Fruit fly (Drosophila melanogaster): Measurements from ENCODE around the gene Ptip.

Gene Ptip

DNA sequence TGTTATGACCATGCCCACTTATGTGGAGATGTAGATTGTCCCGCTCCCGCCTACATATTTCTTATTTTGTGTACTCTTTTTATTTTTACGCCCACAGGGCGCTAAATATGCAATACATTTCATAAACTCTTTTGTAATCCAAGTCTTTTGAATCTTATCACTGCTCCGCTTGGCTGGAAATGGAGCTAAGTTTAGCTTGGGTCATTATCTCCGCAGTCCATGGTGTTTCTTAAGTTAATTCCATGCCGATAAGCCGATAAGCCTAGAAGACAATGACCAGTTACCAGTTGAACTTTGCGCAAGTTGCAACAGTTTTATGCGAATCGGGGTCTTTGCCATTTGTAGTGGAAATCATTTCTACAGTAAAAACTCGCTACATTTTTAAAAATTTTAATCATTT is 32.5 kb downstream of the Ptip start:
- TF ChIP-seq CG8944 (GFP tag; optimal IDR thresholded peaks at IDR 0.05) (no peak), Dll (GFP tag; IDR thresholded peaks at IDR 0.05; ENCODE audit: partially characterized antibody) (no peak), CG31224 (GFP tag; IDR thresholded peaks at IDR 0.05) (no peak), nom (GFP tag; optimal IDR thresholded peaks at IDR 0.05) (peak; percentile 29), pros (GFP tag; optimal IDR thresholded peaks at IDR 0.05) (no peak), CG2712 (tag; optimal IDR thresholded peaks at IDR 0.05) (no peak), cg (GFP tag; optimal IDR thresholded peaks at IDR 0.05) (no peak), ems (GFP tag; optimal IDR thresholded peaks at IDR 0.05) (no peak)

DNA sequence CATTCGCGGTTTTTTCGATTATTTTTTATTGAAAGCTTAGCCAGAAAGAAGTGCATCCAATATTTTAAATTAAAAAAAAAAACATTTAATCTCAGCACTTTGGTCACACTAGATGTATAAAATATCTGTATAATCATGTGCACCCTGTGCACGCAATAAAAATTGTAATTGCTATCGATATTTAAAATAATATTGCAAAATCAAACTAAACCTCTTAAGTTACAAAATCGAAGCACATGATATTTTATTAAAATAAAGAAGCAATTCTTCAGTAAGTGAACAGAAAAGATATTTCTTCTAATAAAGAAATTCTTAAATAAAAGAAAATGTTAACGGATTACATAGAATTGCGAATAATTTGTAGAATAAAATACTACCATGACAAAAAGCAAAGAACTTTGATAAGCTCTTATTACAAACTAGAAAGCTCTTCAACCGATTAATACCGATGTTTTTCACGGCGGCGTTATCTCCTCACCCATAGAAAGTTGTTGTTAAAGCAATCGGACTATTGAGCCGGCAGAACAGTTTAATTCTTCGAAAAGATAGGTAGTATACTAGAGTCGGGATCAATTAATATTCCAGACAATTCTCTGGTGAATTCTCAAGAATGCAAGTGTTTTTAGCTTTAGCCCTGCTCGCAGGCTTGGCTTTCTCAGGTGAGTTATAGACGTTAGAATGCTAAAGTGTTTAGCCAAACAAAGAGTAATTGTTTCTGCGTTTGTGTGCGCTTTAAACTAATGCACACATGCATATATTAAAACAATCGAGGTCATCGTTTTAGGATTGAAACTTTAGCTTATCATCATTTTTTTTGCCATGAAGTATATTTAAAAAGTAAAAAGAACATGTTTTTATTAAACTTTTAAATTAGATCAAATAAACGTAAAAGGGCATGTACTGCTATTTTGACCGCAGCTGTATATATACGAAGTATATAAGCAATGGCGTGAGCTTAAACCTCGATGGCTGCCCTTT is 34.9 kb downstream of the Ptip start, which contains the start of gene CtsK1:
Gene CtsK1 (plus strand): TSS at position 490 of the 978 bp plus-strand sequence.
- no peak for TF ChIP-seq Meics (GFP tag; optimal IDR thresholded peaks at IDR 0.05)
- TF ChIP-seq Stat92E (GFP tag; optimal IDR thresholded peaks at IDR 0.05): no peak
- TF ChIP-seq chif (GFP tag; optimal IDR thresholded peaks at IDR 0.05): no peak
- TF ChIP-seq Opbp (GFP tag; IDR thresholded peaks at IDR 0.05; ENCODE audit: partially characterized antibody): 0 out of 3 replicates have a peak, but pooled peaks have one; percentile 33
- TF ChIP-seq Rx (GFP tag; IDR thresholded peaks at IDR 0.05): no peak
- TF ChIP-seq E2f1 (GFP tag; IDR thresholded peaks at IDR 0.05): no peak
- TF ChIP-seq grau (tag; optimal IDR thresholded peaks at IDR 0.05): peak; percentile 16
- TF ChIP-seq Hr51 (GFP tag; optimal IDR thresholded peaks at IDR 0.05): peak in 1 of 2 experiments; percentile 25
- no peak for TF ChIP-seq Awh (GFP tag; IDR thresholded peaks at IDR 0.05)
- no peak for TF ChIP-seq CG1024 (GFP tag; IDR thresholded peaks at IDR 0.05)
- TF ChIP-seq sd (tag; optimal IDR thresholded peaks at IDR 0.05): no peak
- TF ChIP-seq H15 (GFP tag; IDR thresholded peaks at IDR 0.05): 0 out of 3 replicates have a peak, but pooled peaks have one; percentile 18
- TF ChIP-seq CG11247 (GFP tag; IDR thresholded peaks at IDR 0.05): peak; percentile 51; the same call in 1 of the 2 replicates
- TF ChIP-seq cato (GFP tag; optimal IDR thresholded peaks at IDR 0.05; ENCODE audit: borderline replicate concordance): no peak
- TF ChIP-seq dan (GFP tag; IDR thresholded peaks at IDR 0.05): no peak
- no peak for TF ChIP-seq tio (GFP tag; optimal IDR thresholded peaks at IDR 0.05)
- no peak for TF ChIP-seq Dfd (GFP tag; optimal IDR thresholded peaks at IDR 0.05)
- TF ChIP-seq CG42726 (GFP tag; IDR thresholded peaks at IDR 0.05; ENCODE audit: partially characterized antibody): no peak
- TF ChIP-seq Abd-B (GFP tag; optimal IDR thresholded peaks at IDR 0.05): peak; percentile 48
- peak; percentile 73 for TF ChIP-seq sens (GFP tag)
- TF ChIP-seq Fer3 (tag; optimal IDR thresholded peaks at IDR 0.05): peak; percentile 5
- TF ChIP-seq Dp (GFP tag; optimal IDR thresholded peaks at IDR 0.05): peak; percentile 64
- no peak for TF ChIP-seq Asciz (GFP tag; optimal IDR thresholded peaks at IDR 0.05)
- peak; percentile 48 for TF ChIP-seq CG2678 (tag; optimal IDR thresholded peaks at IDR 0.05)
- TF ChIP-seq Rfx (GFP tag; IDR thresholded peaks at IDR 0.05): no peak; the same call in 1 of the 2 replicates
- no peak for TF ChIP-seq CG10565 (GFP tag; optimal IDR thresholded peaks at IDR 0.05)
- TF ChIP-seq CG11723 (GFP tag; optimal IDR thresholded peaks at IDR 0.05): no peak
- no peak for TF ChIP-seq CG13123 (GFP tag; optimal IDR thresholded peaks at IDR 0.05)
- no peak for TF ChIP-seq CrebB (tag; optimal IDR thresholded peaks at IDR 0.05)
- TF ChIP-seq CG3838 (GFP tag; optimal IDR thresholded peaks at IDR 0.05): no peak
- TF ChIP-seq ato (GFP tag; IDR thresholded peaks at IDR 0.05; ENCODE audit: partially characterized antibody): no peak
- TF ChIP-seq Hr3 (GFP tag; optimal IDR thresholded peaks at IDR 0.05): no peak
- TF ChIP-seq HLHmδ (GFP tag; optimal IDR thresholded peaks at IDR 0.05): no peak
- peak; percentile 66 for TF ChIP-seq CG17359 (tag; optimal IDR thresholded peaks at IDR 0.05)
- TF ChIP-seq klu (GFP tag; IDR thresholded peaks at IDR 0.05): no peak
- TF ChIP-seq lab (GFP tag; optimal IDR thresholded peaks at IDR 0.05): no peak
- no peak for TF ChIP-seq fu2 (GFP tag; optimal IDR thresholded peaks at IDR 0.05)
- TF ChIP-seq jumu (GFP tag; optimal IDR thresholded peaks at IDR 0.05): no peak
